Fruit fly (Drosophila melanogaster) whole organism, embryonic: ENCODE results near the gene CG13000.

Experiments used
- Asciz ChIP-seq: fragments of 200-800 bp; sonication (Bioruptor generic); optimal IDR thresholded peaks from 2 replicates; lab custom pipeline; 2017; ENCODE audit warnings: missing biosample characterization, mild to moderate bottlenecking, missing genetic modification characterization, missing genetic modification reagents
- Atf-2 ChIP-seq: fragments of 200-800 bp; sonication (Bioruptor generic); optimal IDR thresholded peaks from 2 replicates; lab custom pipeline; 2016; ENCODE audit warnings: missing biosample characterization, missing genetic modification characterization
- B-H2 ChIP-seq: fragments of 200-800 bp; sonication (Bioruptor generic); optimal IDR thresholded peaks from 2 replicates; lab custom pipeline; 2018; ENCODE audit warnings: missing biosample characterization, mild to moderate bottlenecking, missing genetic modification characterization
- C15 ChIP-seq: fragments of 200-800 bp; sonication (Bioruptor generic); IDR thresholded peaks from 3 replicates; pipeline ENCODE4 v1.3.6; 2022; ENCODE audit warnings: missing biosample characterization, missing genetic modification characterization
- CG10267 ChIP-seq: fragments of 200-800 bp; sonication (Bioruptor generic); optimal IDR thresholded peaks from 2 replicates; lab custom pipeline; 2018; ENCODE audit warnings: missing biosample characterization, mild to moderate bottlenecking, missing genetic modification characterization, moderate library complexity
- CG11247 ChIP-seq: fragments of 200-800 bp; sonication (Bioruptor generic); IDR thresholded peaks from 2 replicates; pipeline ENCODE4 v1.3.6; 2022; ENCODE audit warnings: missing biosample characterization, missing genetic modification characterization
- CG11398 ChIP-seq: fragments of 200-800 bp; sonication (Bioruptor generic); optimal IDR thresholded peaks from 2 replicates; lab custom pipeline; 2016; ENCODE audit warnings: missing biosample characterization, missing genetic modification characterization
- CG12391 ChIP-seq: fragments of 200-800 bp; sonication (Bioruptor generic); optimal IDR thresholded peaks from 3 replicates; lab custom pipeline; 2018; ENCODE audit warnings: missing biosample characterization, mild to moderate bottlenecking, missing genetic modification characterization, moderate library complexity
- CG12769 ChIP-seq: fragments of 200-800 bp; sonication (Bioruptor generic); optimal IDR thresholded peaks from 2 replicates; lab custom pipeline; 2019; ENCODE audit warnings: missing biosample characterization, mild to moderate bottlenecking, missing genetic modification characterization, moderate library complexity
- CG12942 ChIP-seq: fragments of 200-800 bp; sonication (Bioruptor generic); optimal IDR thresholded peaks from 3 replicates; lab custom pipeline; 2016; ENCODE audit warnings: missing biosample characterization, missing genetic modification characterization
- CG17361 ChIP-seq: fragments of 200-800 bp; sonication (Bioruptor generic); IDR thresholded peaks from 3 replicates; pipeline ENCODE4 v1.3.6; 2022; ENCODE audit warnings: missing biosample characterization, missing genetic modification characterization
- CG17829 ChIP-seq: fragments of 200-800 bp; optimal IDR thresholded peaks from 2 replicates; lab custom pipeline; 2019; ENCODE audit warnings: missing biosample characterization, mild to moderate bottlenecking, missing genetic modification characterization, moderate library complexity
- CG18599 ChIP-seq: fragments of 200-800 bp; sonication (Bioruptor generic); optimal IDR thresholded peaks from 3 replicates; lab custom pipeline; 2017; ENCODE audit warnings: missing biosample characterization, missing genetic modification characterization, mild to moderate bottlenecking, moderate library complexity, missing genetic modification reagents
- CG2199 ChIP-seq: fragments of 200-800 bp; sonication (Bioruptor generic); IDR thresholded peaks from 3 replicates; pipeline ENCODE4 v1.3.6; 2022; ENCODE audit warnings: missing biosample characterization, missing genetic modification characterization
- CG2202 ChIP-seq: fragments of 200-800 bp; sonication (Bioruptor generic); optimal IDR thresholded peaks from 2 replicates; lab custom pipeline; 2018; ENCODE audit warnings: missing biosample characterization, mild to moderate bottlenecking, missing genetic modification characterization
- CG2678 ChIP-seq: fragments of 200-800 bp; sonication (Bioruptor generic); optimal IDR thresholded peaks from 3 replicates; lab custom pipeline; 2019; ENCODE audit warnings: missing biosample characterization, mild to moderate bottlenecking, missing genetic modification characterization, moderate library complexity
- CG34376 ChIP-seq: fragments of 200-800 bp; sonication (Bioruptor generic); optimal IDR thresholded peaks from 2 replicates; lab custom pipeline; 2018; ENCODE audit warnings: missing biosample characterization, mild to moderate bottlenecking, missing genetic modification characterization
- CG3847 ChIP-seq: fragments of 200-800 bp; sonication (Bioruptor generic); IDR thresholded peaks from 2 replicates; pipeline ENCODE4 v1.3.6; 2022; ENCODE audit warnings: missing biosample characterization, missing genetic modification characterization
- CG5245 ChIP-seq: fragments of 200-800 bp; sonication (Bioruptor generic); optimal IDR thresholded peaks from 3 replicates; lab custom pipeline; 2016; ENCODE audit warnings: missing biosample characterization, missing genetic modification characterization
- CG8089 ChIP-seq: fragments of 200-800 bp; sonication (Bioruptor generic); optimal IDR thresholded peaks from 3 replicates; lab custom pipeline; 2016; ENCODE audit warnings: missing biosample characterization, missing genetic modification characterization
- CG9437 ChIP-seq: fragments of 200-800 bp; sonication (Bioruptor generic); optimal IDR thresholded peaks from 2 replicates; lab custom pipeline; 2018; ENCODE audit warnings: missing biosample characterization, mild to moderate bottlenecking, missing genetic modification characterization
- Dad ChIP-seq: fragments of 200-800 bp; sonication (Bioruptor generic); optimal IDR thresholded peaks from 3 replicates; lab custom pipeline; 2016; ENCODE audit warnings: missing biosample characterization, missing genetic modification characterization
- Dip2 ChIP-seq: fragments of 200-800 bp; sonication (Bioruptor generic); IDR thresholded peaks from 2 replicates; pipeline ENCODE4 v1.3.6; 2022; ENCODE audit warnings: missing biosample characterization, missing genetic modification characterization
- Fer3 ChIP-seq: fragments of 200-800 bp; sonication (Bioruptor generic); optimal IDR thresholded peaks from 2 replicates; lab custom pipeline; 2018; ENCODE audit warnings: missing biosample characterization, mild to moderate bottlenecking, missing genetic modification characterization, moderate library complexity
- Mrtf ChIP-seq: fragments of 200-800 bp; sonication (Bioruptor generic); IDR thresholded peaks from 3 replicates; pipeline ENCODE4 v1.3.6; 2022; ENCODE audit warnings: missing biosample characterization, missing genetic modification characterization
- Myb ChIP-seq: fragments of 200-800 bp; sonication (Bioruptor generic); optimal IDR thresholded peaks from 2 replicates; lab custom pipeline; 2016; ENCODE audit warnings: missing biosample characterization, missing genetic modification characterization
- NFAT ChIP-seq: fragments of 200-800 bp; sonication (Bioruptor generic); IDR thresholded peaks from 2 replicates; pipeline ENCODE4 v1.3.6; 2022; ENCODE audit warnings: missing biosample characterization, missing genetic modification characterization
- Rfx ChIP-seq: fragments of 200-800 bp; sonication (Bioruptor generic); IDR thresholded peaks from 2 replicates; pipeline ENCODE4 v1.3.6; 2022; ENCODE audit warnings: missing biosample characterization, missing genetic modification characterization
- Scr ChIP-seq: fragments of 200-800 bp; sonication (Bioruptor generic); IDR thresholded peaks from 2 replicates; pipeline ENCODE4 v1.3.6; 2022; ENCODE audit warnings: missing biosample characterization, missing genetic modification characterization; ENCODE audit not compliant: partially characterized antibody
- Sox100B ChIP-seq: fragments of 200-800 bp; sonication (Bioruptor generic); optimal IDR thresholded peaks from 3 replicates; lab custom pipeline; 2018; ENCODE audit warnings: missing biosample characterization, mild to moderate bottlenecking, missing genetic modification characterization
- Spps ChIP-seq: fragments of 200-800 bp; sonication (Bioruptor generic); optimal IDR thresholded peaks from 2 replicates; lab custom pipeline; 2018; ENCODE audit warnings: missing biosample characterization, mild to moderate bottlenecking, missing genetic modification characterization
- Sry-β ChIP-seq: fragments of 200-800 bp; sonication (Bioruptor generic); optimal IDR thresholded peaks from 2 replicates; lab custom pipeline; 2018; ENCODE audit warnings: missing biosample characterization, mild to moderate bottlenecking, missing genetic modification characterization, moderate library complexity
- Stat92E ChIP-seq, 3 experiments: fragments of >200 bp in 2 of 3; fragments of 200-800 bp in 1 of 3; sonication (Bioruptor generic) in 1 of 3; optimal IDR thresholded peaks; 2 replicates each; lab custom pipeline; 2017 to 2019; ENCODE audit warnings: missing biosample characterization in 3 of 3, missing genetic modification characterization in 3 of 3, mild to moderate bottlenecking in 1 of 3, moderate library complexity in 1 of 3
- Trl ChIP-seq, 3 experiments: fragments of >200 bp in 2 of 3; fragments of 200-800 bp in 1 of 3; sonication (Bioruptor generic) in 1 of 3; optimal IDR thresholded peaks; 2 replicates in 1 of 3; 3 replicates in 2 of 3; lab custom pipeline; 2016 to 2017; ENCODE audit warnings: missing biosample characterization in 1 of 3, missing genetic modification characterization in 1 of 3
- chm ChIP-seq: fragments of 200-800 bp; sonication (Bioruptor generic); IDR thresholded peaks from 2 replicates; pipeline ENCODE4 v1.3.6; 2022; ENCODE audit warnings: missing biosample characterization, missing genetic modification characterization
- crc ChIP-seq: fragments of 200-800 bp; sonication (Bioruptor generic); optimal IDR thresholded peaks from 2 replicates; lab custom pipeline; 2016; ENCODE audit warnings: missing biosample characterization, missing genetic modification characterization
- crol ChIP-seq: fragments of 200-800 bp; sonication (Bioruptor generic); IDR thresholded peaks from 2 replicates; pipeline ENCODE4 v1.3.6; 2022; ENCODE audit warnings: missing biosample characterization, missing genetic modification characterization
- dati ChIP-seq: fragments of 200-800 bp; sonication (Bioruptor generic); IDR thresholded peaks from 2 replicates; pipeline ENCODE4 v1.3.6; 2022; ENCODE audit warnings: missing biosample characterization, missing genetic modification characterization
- dysf ChIP-seq: fragments of 200-800 bp; sonication (Bioruptor generic); IDR thresholded peaks from 3 replicates; pipeline ENCODE4 v1.3.6; 2022; ENCODE audit warnings: missing biosample characterization, missing genetic modification characterization
- klu ChIP-seq: fragments of 200-800 bp; sonication (Bioruptor generic); IDR thresholded peaks from 2 replicates; pipeline ENCODE4 v1.3.6; 2022; ENCODE audit warnings: missing biosample characterization, missing genetic modification characterization
- knrl ChIP-seq: fragments of 200-800 bp; sonication (Bioruptor generic); IDR thresholded peaks from 3 replicates; pipeline ENCODE4 v1.3.6; 2022; ENCODE audit warnings: missing biosample characterization, missing genetic modification characterization; ENCODE audit not compliant: partially characterized antibody
- mam ChIP-seq: fragments of 200-800 bp; sonication (Bioruptor generic); optimal IDR thresholded peaks from 3 replicates; lab custom pipeline; 2016; ENCODE audit warnings: missing biosample characterization, missing genetic modification characterization
- prd ChIP-seq, 3 experiments: fragments of >200 bp in 2 of 3; fragments of 200-800 bp in 1 of 3; sonication (Bioruptor generic) in 1 of 3; optimal IDR thresholded peaks in 2 of 3; IDR thresholded peaks in 1 of 3; 2 replicates in 2 of 3; 3 replicates in 1 of 3; pipeline versions ENCODE4 v1.3.6 to Lab custom; 2017 to 2022; ENCODE audit warnings: missing biosample characterization in 1 of 3, missing genetic modification characterization in 1 of 3
- row ChIP-seq: fragments of 200-800 bp; sonication (Bioruptor generic); IDR thresholded peaks from 3 replicates; pipeline ENCODE4 v1.3.6; 2022; ENCODE audit warnings: missing biosample characterization, missing genetic modification characterization
- sim ChIP-seq: fragments of 200-800 bp; sonication (Bioruptor generic); IDR thresholded peaks from 2 replicates; pipeline ENCODE4 v1.3.6; 2022; ENCODE audit warnings: missing biosample characterization, missing genetic modification characterization
- sima ChIP-seq: fragments of 200-800 bp; sonication (Bioruptor generic); optimal IDR thresholded peaks from 2 replicates; lab custom pipeline; 2016; ENCODE audit warnings: missing biosample characterization, missing genetic modification characterization
- tap ChIP-seq: fragments of 200-800 bp; optimal IDR thresholded peaks from 3 replicates; lab custom pipeline; 2019; ENCODE audit warnings: missing biosample characterization, mild to moderate bottlenecking, missing genetic modification characterization, moderate library complexity
- ttk ChIP-seq: fragments of 200-800 bp; sonication (Bioruptor generic); IDR thresholded peaks from 2 replicates; pipeline ENCODE4 v2.1.2; 2022; ENCODE audit warnings: missing biosample characterization, missing genetic modification characterization

Gene CG13000

dm6 chrX:16930465-16931286, 17.6 kb downstream of the CG13000 start (continued):
- no peak for TF ChIP-seq knrl (GFP tag; lab: Robert Waterston, UW)
- no peak for TF ChIP-seq Stat92E (GFP tag; optimal IDR thresholded peaks at IDR 0.05; lab: Kevin White, UChicago)
- no peak for TF ChIP-seq Sry-β
- peak; percentile 74 for TF ChIP-seq CG12769 (tag; lab: Kevin White, UChicago)
- peak; percentile 63 for TF ChIP-seq CG12391 (tag; lab: Kevin White, UChicago)
- TF ChIP-seq Rfx (GFP tag; lab: Robert Waterston, UW), result peak; percentile 77
- TF ChIP-seq klu (GFP tag; lab: Robert Waterston, UW), result 0 out of 2 replicates have a peak, but pooled peaks have one; percentile 18
- peak; percentile 60 for TF ChIP-seq CG17829
- TF ChIP-seq sima (GFP tag; lab: Kevin White, UChicago), result no peak
- TF ChIP-seq CG8089 (GFP tag; lab: Kevin White, UChicago), result no peak
- peak; percentile 66 for TF ChIP-seq CG18599
- no peak for TF ChIP-seq Trl (optimal IDR thresholded peaks at IDR 0.05; lab: Kevin White, UChicago)
- peak; percentile 24 for TF ChIP-seq Trl (GFP tag; optimal IDR thresholded peaks at IDR 0.05; lab: Kevin White, UChicago)
- peak; percentile 3 for TF ChIP-seq CG12942
- TF ChIP-seq crol, result peak; percentile 83
- TF ChIP-seq chm (GFP tag; lab: Robert Waterston, UW), result 0 out of 2 replicates have a peak, but pooled peaks have one; percentile 9
- peak; percentile 4 for TF ChIP-seq B-H2 (GFP tag; lab: Kevin White, UChicago)
- TF ChIP-seq Spps, result peak; percentile 7
- peak; percentile 60 for TF ChIP-seq CG3847 (GFP tag; lab: Robert Waterston, UW)
- TF ChIP-seq sim (GFP tag; lab: Robert Waterston, UW), result 0 out of 2 replicates have a peak, but pooled peaks have one; percentile 22
- peak; percentile 55 for TF ChIP-seq Asciz (GFP tag; lab: Kevin White, UChicago)
- no peak for TF ChIP-seq Dad
- peak; percentile 3 for TF ChIP-seq CG2202 (tag; lab: Kevin White, UChicago)
- TF ChIP-seq Mrtf (GFP tag; lab: Robert Waterston, UW), result peak; percentile 59; the same call in 1 of the 3 replicates
- TF ChIP-seq Atf-2 (GFP tag; lab: Kevin White, UChicago), result no peak
- TF ChIP-seq row (GFP tag; lab: Robert Waterston, UW), result peak; percentile 75
- TF ChIP-seq CG11398, result no peak
- TF ChIP-seq Fer3, result peak; percentile 73
- no peak for TF ChIP-seq Dip2 (GFP tag; lab: Robert Waterston, UW)
- no peak for TF ChIP-seq dati (GFP tag; lab: Robert Waterston, UW)
- no peak for TF ChIP-seq Myb (GFP tag; lab: Kevin White, UChicago)
- peak; percentile 69; the same call in 2 of the 3 replicates for TF ChIP-seq CG2199 (GFP tag; lab: Robert Waterston, UW)
- TF ChIP-seq NFAT (GFP tag; lab: Robert Waterston, UW), result peak; percentile 57
- TF ChIP-seq CG9437, result peak; percentile 46
- TF ChIP-seq crc (GFP tag; lab: Kevin White, UChicago), result peak; percentile 2
- TF ChIP-seq CG5245 (GFP tag; lab: Kevin White, UChicago), result peak; percentile 40
- peak; percentile 81 for TF ChIP-seq CG2678 (tag; lab: Kevin White, UChicago)
- peak; percentile 80 for TF ChIP-seq dysf (GFP tag; lab: Robert Waterston, UW)
- TF ChIP-seq CG34376 (GFP tag; lab: Kevin White, UChicago), result no peak
- peak; percentile 70 for TF ChIP-seq Sox100B
- peak; percentile 47 for TF ChIP-seq CG11247
- TF ChIP-seq C15 (GFP tag; lab: Robert Waterston, UW), result no peak
- TF ChIP-seq mam (GFP tag; lab: Kevin White, UChicago), result peak; percentile 41
- TF ChIP-seq tap (tag; lab: Kevin White, UChicago), result peak; percentile 37
- no peak for TF ChIP-seq prd (optimal IDR thresholded peaks at IDR 0.05; lab: Kevin White, UChicago)
- peak; percentile 71 for TF ChIP-seq prd (GFP tag; IDR thresholded peaks at IDR 0.05; lab: Robert Waterston, UW)
- TF ChIP-seq ttk (GFP tag; lab: Robert Waterston, UW), result peak; percentile 75
- TF ChIP-seq CG17361 (GFP tag; lab: Robert Waterston, UW), result peak; percentile 72
- TF ChIP-seq Scr (GFP tag; lab: Robert Waterston, UW), result no peak
- peak; percentile 54 for TF ChIP-seq CG10267 (tag; lab: Kevin White, UChicago)
